Worm (Caenorhabditis elegans) whole organism, mixed stage, embryonic: ENCODE data around the gene mob-3.

Experiments used
- drap-1 ChIP-seq: fragments of 200-800 bp; sonication (Bioruptor generic); optimal IDR thresholded peaks from 3 replicates; lab custom pipeline; 2018; ENCODE audit warnings: mild to moderate bottlenecking, missing genetic modification characterization, missing compliant biosample characterization
- hlh-1 ChIP-seq: fragments of 150-350 bp; optimal IDR thresholded peaks from 2 replicates; lab custom pipeline; 2014; ENCODE audit warnings: missing biosample characterization, missing genetic modification reagents, missing genetic modification characterization
- mep-1 ChIP-seq: fragments of 150-350 bp; optimal IDR thresholded peaks from 2 replicates; lab custom pipeline; 2017; ENCODE audit warnings: missing biosample characterization, missing genetic modification reagents, missing genetic modification characterization, inconsistent platforms
- nhr-237 ChIP-seq: fragments of 150-350 bp; optimal IDR thresholded peaks from 2 replicates; lab custom pipeline; 2014; ENCODE audit warnings: missing biosample characterization, missing genetic modification characterization
- pha-4 ChIP-seq: fragments of 150-350 bp; optimal IDR thresholded peaks from 2 replicates; lab custom pipeline; 2018; ENCODE audit warnings: missing biosample characterization, missing genetic modification reagents, missing genetic modification characterization
- snpc-4 ChIP-seq: fragments of 150-350 bp; optimal IDR thresholded peaks from 2 replicates; lab custom pipeline; 2014; ENCODE audit warnings: missing biosample characterization, missing genetic modification characterization
- unc-62 ChIP-seq: fragments of 150-350 bp; optimal IDR thresholded peaks from 2 replicates; lab custom pipeline; 2014; ENCODE audit warnings: missing biosample characterization, missing genetic modification reagents, missing genetic modification characterization

- no peak for TF ChIP-seq hlh-1 (tag; lab: Kevin White, UChicago)
- no peak for TF ChIP-seq nhr-237 (tag; lab: Kevin White, UChicago)
- TF ChIP-seq mep-1: no peak
- TF ChIP-seq snpc-4 (tag; lab: Kevin White, UChicago): no peak
- no peak for TF ChIP-seq unc-62 (GFP tag; lab: Kevin White, UChicago)
- TF ChIP-seq pha-4 (tag; lab: Kevin White, UChicago): no peak
- TF ChIP-seq drap-1 (GFP tag; lab: Kevin White, UChicago): no peak
Observed at ce11 chrIV:7433858-7434257, 45.1 kb upstream of the mob-3 start, which contains the start of gene B0496.11.
